Worm (Caenorhabditis elegans): Measurements from ENCODE around the gene scl-11.

ce11 chrIV:13096778-13097177 is 45.6 kb downstream of the scl-11 start:
- TF ChIP-seq ets-7 (tag; optimal IDR thresholded peaks at IDR 0.05) (no peak), tbx-11 (GFP tag; IDR thresholded peaks at IDR 0.05) (no peak), F13C5.2 (tag; optimal IDR thresholded peaks at IDR 0.05) (no peak), pes-1 (GFP tag; IDR thresholded peaks at IDR 0.05) (no peak), B0310.2 (tag; optimal IDR thresholded peaks at IDR 0.05) (no peak), ceh-13 (GFP tag; optimal IDR thresholded peaks at IDR 0.05) (no peak), ama-1 (optimal IDR thresholded peaks at IDR 0.05) (no peak), hnd-1 (tag; optimal IDR thresholded peaks at IDR 0.05) (no peak), hmbx-1 (tag; optimal IDR thresholded peaks at IDR 0.05) (no peak), aly-1 (tag; optimal IDR thresholded peaks at IDR 0.05) (no peak)
